Fruit fly (Drosophila melanogaster) whole organism: ENCODE results near the gene CG44140.
"Not testable (repeated sequence)": the region's sequence is repeated elsewhere in the genome, so short reads cannot be mapped to it uniquely, and the experiment has no call there.

Experiments used
- CG8478 ChIP-seq: fragments of >200 bp; optimal IDR thresholded peaks from 2 replicates; lab custom pipeline; 2018; ENCODE audit warnings: inconsistent platforms
- pan ChIP-seq: fragments of >200 bp; optimal IDR thresholded peaks from 2 replicates; lab custom pipeline; 2017
- usp ChIP-seq: fragments of >200 bp; optimal IDR thresholded peaks from 2 replicates; lab custom pipeline; 2017; ENCODE audit warnings: missing biosample characterization, missing genetic modification characterization, mixed read lengths

The CG44140 gene

dm6 chr2L:15659374-15659773 is 34.9 kb downstream of the CG44140 start, which contains the start of gene CG44141:
Gene CG44141 (minus strand): TSS chr2L:15659474.
- TF ChIP-seq usp (GFP tag; lab: Kevin White, UChicago); CG8478 (lab: Kevin White, UChicago); pan: not testable (repeated sequence)
